Fruit fly (Drosophila melanogaster): Measurements from ENCODE around the gene Snap24.

dm6 chr3R:9756187-9756586 is 6.8 kb downstream of the Snap24 start, which contains the start of the genes Alg12 and Rpt3R:
- TF ChIP-seq CG10321 (GFP tag; IDR thresholded peaks at IDR 0.05): no peak
- no peak for TF ChIP-seq Dip3 (GFP tag; optimal IDR thresholded peaks at IDR 0.05)
- TF ChIP-seq hth (optimal IDR thresholded peaks at IDR 0.05): no peak
- peak; percentile 56 for TF ChIP-seq CG2116 (GFP tag; optimal IDR thresholded peaks at IDR 0.05)
- no peak for TF ChIP-seq eyg (GFP tag; optimal IDR thresholded peaks at IDR 0.05)
- no peak for TF ChIP-seq CG12071 (GFP tag; optimal IDR thresholded peaks at IDR 0.05)
- peak; percentile 81 for TF ChIP-seq Dll (GFP tag; IDR thresholded peaks at IDR 0.05; ENCODE audit: partially characterized antibody)
- no peak for TF ChIP-seq Asciz (GFP tag; optimal IDR thresholded peaks at IDR 0.05)
- no peak for TF ChIP-seq Sox102F (GFP tag; optimal IDR thresholded peaks at IDR 0.05)
- TF ChIP-seq CG10431 (GFP tag; optimal IDR thresholded peaks at IDR 0.05): no peak
- no peak for TF ChIP-seq Hey (tag; optimal IDR thresholded peaks at IDR 0.05)
- TF ChIP-seq trem (tag; optimal IDR thresholded peaks at IDR 0.05): peak; percentile 36

Measured in whole organism, embryonic.